Worm (Caenorhabditis elegans) whole organism, L1 larva: ENCODE data around the gene str-48.

Source experiments
- F16B12.6 ChIP-seq: fragments of 150-350 bp; optimal IDR thresholded peaks from 2 replicates; lab custom pipeline; 2014; ENCODE audit warnings: missing biosample characterization, missing genetic modification characterization
- aly-2 ChIP-seq: fragments of 150-350 bp; optimal IDR thresholded peaks from 2 replicates; lab custom pipeline; 2014; ENCODE audit warnings: missing biosample characterization, missing genetic modification characterization
- ama-1 ChIP-seq: fragments of 150-350 bp; optimal IDR thresholded peaks from 2 replicates; lab custom pipeline; 2014
- blmp-1 ChIP-seq: fragments of 150-350 bp; optimal IDR thresholded peaks from 2 replicates; lab custom pipeline; 2014; ENCODE audit warnings: missing biosample characterization, missing genetic modification characterization
- ceh-63 ChIP-seq: fragments of 200-800 bp; sonication (Bioruptor generic); optimal IDR thresholded peaks from 2 replicates; lab custom pipeline; 2018; ENCODE audit warnings: mild to moderate bottlenecking, missing genetic modification characterization, missing compliant biosample characterization
- ceh-8 ChIP-seq: fragments of 200-800 bp; sonication (Bioruptor generic); optimal IDR thresholded peaks from 2 replicates; lab custom pipeline; 2018; ENCODE audit warnings: mild to moderate bottlenecking, missing genetic modification characterization, moderate library complexity, missing compliant biosample characterization
- ceh-88 ChIP-seq: fragments of 200-800 bp; sonication (Bioruptor generic); IDR thresholded peaks from 2 replicates; pipeline ENCODE4 v1.3.6; 2022; ENCODE audit warnings: missing genetic modification characterization, missing compliant biosample characterization
- ceh-90 ChIP-seq: sonication (generic microtip); optimal IDR thresholded peaks from 2 replicates; lab custom pipeline; 2016; ENCODE audit warnings: missing genetic modification characterization, missing compliant biosample characterization
- dpl-1 ChIP-seq, 3 experiments: fragments of 150-350 bp in 2 of 3; sonication (generic microtip) in 1 of 3; optimal IDR thresholded peaks; 2 replicates each; lab custom pipeline; 2014 to 2017; ENCODE audit warnings: missing biosample characterization in 3 of 3, missing genetic modification characterization in 3 of 3, missing genetic modification reagents in 3 of 3
- efl-1 ChIP-seq, 4 experiments: fragments of 150-350 bp; optimal IDR thresholded peaks in 3 of 4; peaks in 1 of 4; 1 replicate in 1 of 4; 2 replicates in 3 of 4; lab custom pipeline; 2014; ENCODE audit warnings: missing biosample characterization in 2 of 4, missing genetic modification characterization in 2 of 4, missing genetic modification reagents in 2 of 4
- efl-3 ChIP-seq: fragments of 200-800 bp; sonication (Bioruptor generic); optimal IDR thresholded peaks from 2 replicates; lab custom pipeline; 2018; ENCODE audit warnings: mild to moderate bottlenecking, missing genetic modification characterization, missing compliant biosample characterization
- egl-27 ChIP-seq, 2 experiments: fragments of 150-350 bp in 1 of 2; sonication (generic microtip); optimal IDR thresholded peaks; 3 replicates each; lab custom pipeline; 2017 to 2018; ENCODE audit warnings: missing biosample characterization in 2 of 2, missing genetic modification characterization in 2 of 2, missing genetic modification reagents in 2 of 2
- elt-2 ChIP-seq: sonication (generic microtip); optimal IDR thresholded peaks from 2 replicates; lab custom pipeline; 2016; ENCODE audit warnings: missing genetic modification characterization, mild to moderate bottlenecking, inconsistent platforms, missing compliant biosample characterization, missing genetic modification reagents
- elt-3 ChIP-seq, 6 experiments: fragments of 150-350 bp in 1 of 6; sonication (generic microtip); optimal IDR thresholded peaks; 2 replicates each; lab custom pipeline; 2017 to 2018; ENCODE audit warnings: missing biosample characterization in 6 of 6, missing genetic modification characterization in 6 of 6, inconsistent platforms in 1 of 6
- fkh-10 ChIP-seq: sonication (generic microtip); optimal IDR thresholded peaks from 2 replicates; lab custom pipeline; 2017; ENCODE audit warnings: missing biosample characterization, missing genetic modification reagents, missing genetic modification characterization
- grh-1 ChIP-seq: fragments of 200-800 bp; sonication (Bioruptor generic); IDR thresholded peaks from 2 replicates; pipeline ENCODE4 v1.3.6; 2022; ENCODE audit warnings: missing genetic modification reagents, missing genetic modification characterization, missing compliant biosample characterization
- hlh-17 ChIP-seq: fragments of 200-800 bp; sonication (Bioruptor generic); optimal IDR thresholded peaks from 2 replicates; lab custom pipeline; 2018; ENCODE audit warnings: missing genetic modification characterization, mild to moderate bottlenecking, missing compliant biosample characterization, moderate library complexity, borderline replicate concordance
- hpl-2 ChIP-seq: fragments of 150-350 bp; optimal IDR thresholded peaks from 2 replicates; lab custom pipeline; 2014; ENCODE audit warnings: missing biosample characterization, missing genetic modification reagents, missing genetic modification characterization
- isw-1 ChIP-seq: fragments of 200-800 bp; sonication (Bioruptor generic); IDR thresholded peaks from 2 replicates; pipeline ENCODE4 v1.3.6; 2022; ENCODE audit warnings: missing genetic modification characterization, missing compliant biosample characterization
- jun-1 ChIP-seq: fragments of 150-350 bp; optimal IDR thresholded peaks from 2 replicates; lab custom pipeline; 2014; ENCODE audit warnings: missing biosample characterization, missing genetic modification reagents, missing genetic modification characterization
- lin-15B ChIP-seq: fragments of 150-350 bp; sonication (generic microtip); optimal IDR thresholded peaks from 3 replicates; lab custom pipeline; 2014; ENCODE audit warnings: missing biosample characterization, missing genetic modification characterization
- lin-39 ChIP-seq: fragments of 150-350 bp; optimal IDR thresholded peaks from 2 replicates; lab custom pipeline; 2014; ENCODE audit warnings: missing biosample characterization, missing genetic modification reagents, missing genetic modification characterization
- lir-3 ChIP-seq: sonication (generic microtip); optimal IDR thresholded peaks from 2 replicates; lab custom pipeline; 2016; ENCODE audit warnings: mild to moderate bottlenecking, missing genetic modification characterization, moderate library complexity, missing compliant biosample characterization; ENCODE audit not compliant: poor library complexity
- lsy-2 ChIP-seq, 2 experiments: fragments of 150-350 bp; optimal IDR thresholded peaks; 2 replicates each; lab custom pipeline; 2014; ENCODE audit warnings: missing biosample characterization in 2 of 2, missing genetic modification characterization in 2 of 2
- mab-9 ChIP-seq: fragments of 200-800 bp; sonication (Bioruptor generic); IDR thresholded peaks from 2 replicates; pipeline ENCODE4 v1.3.6; 2022; ENCODE audit warnings: missing genetic modification reagents, missing genetic modification characterization, missing compliant biosample characterization
- mdl-1 ChIP-seq, 2 experiments: fragments of 150-350 bp; optimal IDR thresholded peaks; 2 replicates each; lab custom pipeline; 2014 to 2017; ENCODE audit warnings: missing biosample characterization in 2 of 2, missing genetic modification characterization in 2 of 2, inconsistent platforms in 1 of 2
- mef-2 ChIP-seq: fragments of 150-350 bp; optimal IDR thresholded peaks from 2 replicates; lab custom pipeline; 2014; ENCODE audit warnings: missing biosample characterization, missing genetic modification characterization
- nhr-12 ChIP-seq: sonication (generic microtip); optimal IDR thresholded peaks from 2 replicates; lab custom pipeline; 2017; ENCODE audit warnings: missing biosample characterization, missing genetic modification characterization
- nhr-19 ChIP-seq: fragments of 200-800 bp; sonication (Bioruptor generic); conservative IDR thresholded peaks from 2 replicates; pipeline ENCODE4 v1.3.6; 2022; ENCODE audit warnings: missing genetic modification characterization, missing compliant biosample characterization
- nhr-20 ChIP-seq: sonication (generic microtip); optimal IDR thresholded peaks from 2 replicates; lab custom pipeline; 2016; ENCODE audit warnings: mild to moderate bottlenecking, missing genetic modification characterization, missing compliant biosample characterization
- nhr-28 ChIP-seq: fragments of 150-350 bp; optimal IDR thresholded peaks from 2 replicates; lab custom pipeline; 2014; ENCODE audit warnings: missing biosample characterization, missing genetic modification characterization
- nhr-47 ChIP-seq: sonication (generic microtip); optimal IDR thresholded peaks from 2 replicates; lab custom pipeline; 2016; ENCODE audit warnings: mild to moderate bottlenecking, missing genetic modification characterization, moderate library complexity, missing compliant biosample characterization
- nhr-76 ChIP-seq: sonication (generic microtip); optimal IDR thresholded peaks from 2 replicates; lab custom pipeline; 2017; ENCODE audit warnings: missing biosample characterization, missing genetic modification characterization
- skn-1 ChIP-seq: fragments of 150-350 bp; optimal IDR thresholded peaks from 2 replicates; lab custom pipeline; 2014; ENCODE audit warnings: missing biosample characterization, missing genetic modification characterization
- snpc-4 ChIP-seq: fragments of 150-350 bp; optimal IDR thresholded peaks from 2 replicates; lab custom pipeline; 2014; ENCODE audit warnings: missing biosample characterization, missing genetic modification characterization
- sox-4 ChIP-seq: sonication (generic microtip); optimal IDR thresholded peaks from 2 replicates; lab custom pipeline; 2016; ENCODE audit warnings: missing genetic modification characterization, missing compliant biosample characterization
- swsn-7 ChIP-seq: sonication (generic microtip); optimal IDR thresholded peaks from 2 replicates; lab custom pipeline; 2016; ENCODE audit warnings: missing genetic modification characterization, missing compliant biosample characterization
- tbx-2 ChIP-seq: sonication (generic microtip); optimal IDR thresholded peaks from 2 replicates; lab custom pipeline; 2016; ENCODE audit warnings: missing genetic modification characterization, missing compliant biosample characterization
- tlp-1 ChIP-seq: fragments of 150-350 bp; optimal IDR thresholded peaks from 2 replicates; lab custom pipeline; 2014; ENCODE audit warnings: missing biosample characterization, missing genetic modification characterization
- unc-130 ChIP-seq: fragments of 150-350 bp; optimal IDR thresholded peaks from 2 replicates; lab custom pipeline; 2017; ENCODE audit warnings: missing biosample characterization, missing genetic modification characterization, inconsistent platforms
- unc-30 ChIP-seq: sonication (generic microtip); optimal IDR thresholded peaks from 2 replicates; lab custom pipeline; 2017; ENCODE audit warnings: missing biosample characterization, missing genetic modification characterization
- unc-62 ChIP-seq: fragments of 150-350 bp; optimal IDR thresholded peaks from 2 replicates; lab custom pipeline; 2014; ENCODE audit warnings: missing biosample characterization, missing genetic modification reagents, missing genetic modification characterization
- xbp-1 ChIP-seq: sonication (generic microtip); optimal IDR thresholded peaks from 2 replicates; lab custom pipeline; 2016; ENCODE audit warnings: missing genetic modification characterization, missing compliant biosample characterization
- ztf-11 ChIP-seq, 2 experiments: sonication (generic microtip); optimal IDR thresholded peaks; 2 replicates each; lab custom pipeline; 2016 to 2017; ENCODE audit warnings: missing genetic modification characterization in 2 of 2, missing biosample characterization in 1 of 2, missing compliant biosample characterization in 1 of 2

str-48 gene

ce11 chrIV:7121313-7122055, at the start of gene str-48, which contains the start of gene C34D4.10:
TSS of gene str-48 (plus strand) at chrIV:7122005.
TSS of gene C34D4.10 (minus strand) at chrIV:7121413.
- TF ChIP-seq elt-2 (tag; lab: Kevin White, UChicago): no peak
- TF ChIP-seq ceh-88 (GFP tag; lab: Robert Waterston, UW): no peak
- TF ChIP-seq hpl-2 (GFP tag; lab: Kevin White, UChicago): no peak
- no peak for TF ChIP-seq fkh-10 (GFP tag; lab: Kevin White, UChicago)
- TF ChIP-seq blmp-1 (tag; lab: Kevin White, UChicago): no peak
- no peak for TF ChIP-seq nhr-20 (tag; lab: Kevin White, UChicago)
- no peak for TF ChIP-seq nhr-19 (GFP tag; lab: Robert Waterston, UW)
- no peak for TF ChIP-seq tbx-2 (tag; lab: Kevin White, UChicago)
- no peak for TF ChIP-seq elt-3 (tag; optimal IDR thresholded peaks at IDR 0.05; lab: Kevin White, UChicago)
- no peak for TF ChIP-seq ama-1 (lab: Kevin White, UChicago)
- no peak for TF ChIP-seq ceh-90 (tag; lab: Kevin White, UChicago)
- no peak for TF ChIP-seq unc-62
- TF ChIP-seq mdl-1 (tag; optimal IDR thresholded peaks at IDR 0.05; lab: Kevin White, UChicago): no peak
- no peak for TF ChIP-seq nhr-76
- TF ChIP-seq lsy-2 (tag; optimal IDR thresholded peaks at IDR 0.05; lab: Kevin White, UChicago): no peak
- no peak for TF ChIP-seq egl-27 (tag; optimal IDR thresholded peaks at IDR 0.05; lab: Kevin White, UChicago)
- TF ChIP-seq jun-1: no peak
- TF ChIP-seq lin-39: no peak
- no peak for TF ChIP-seq nhr-28 (tag; lab: Kevin White, UChicago)

ce11 chrIV:7072110-7072509, 49.7 kb upstream of the str-48 start, which contains the start of gene srg-48:
TSS of gene srg-48 (plus strand) at chrIV:7072410.
- TF ChIP-seq skn-1 (tag; lab: Kevin White, UChicago) (no peak), lin-15B (tag; lab: Kevin White, UChicago) (no peak), efl-3 (no peak), elt-3 (tag; optimal IDR thresholded peaks at IDR 0.05; lab: Kevin White, UChicago) (no peak), elt-2 (tag; lab: Kevin White, UChicago) (no peak), isw-1 (GFP tag; lab: Robert Waterston, UW) (no peak), tlp-1 (tag; lab: Kevin White, UChicago) (no peak), snpc-4 (tag; lab: Kevin White, UChicago) (no peak), lir-3 (no peak)
- TF ChIP-seq, all 84 proteins: peak for 0

- TF ChIP-seq tbx-2 (tag; lab: Kevin White, UChicago): no peak
- TF ChIP-seq grh-1 (GFP tag; lab: Robert Waterston, UW): no peak
- no peak for TF ChIP-seq nhr-12 (tag; lab: Kevin White, UChicago)
- no peak for TF ChIP-seq mdl-1 (tag; optimal IDR thresholded peaks at IDR 0.05; lab: Kevin White, UChicago)
- no peak for TF ChIP-seq lir-3
- TF ChIP-seq lin-15B (tag; lab: Kevin White, UChicago): no peak
- no peak for TF ChIP-seq nhr-28 (tag; lab: Kevin White, UChicago)
- no peak for TF ChIP-seq blmp-1 (tag; lab: Kevin White, UChicago)
- TF ChIP-seq mef-2 (tag; lab: Kevin White, UChicago): no peak
- no peak for TF ChIP-seq mab-9
- no peak for TF ChIP-seq swsn-7 (tag; lab: Kevin White, UChicago)
- TF ChIP-seq ztf-11 (tag; optimal IDR thresholded peaks at IDR 0.05; lab: Kevin White, UChicago): no peak
- no peak for TF ChIP-seq nhr-47 (tag; lab: Kevin White, UChicago)
- no peak for TF ChIP-seq sox-4 (tag; lab: Kevin White, UChicago)
- TF ChIP-seq ama-1 (lab: Kevin White, UChicago): no peak
Observed at ce11 chrIV:7075063-7075462, 46.7 kb upstream of the str-48 start, which contains the start of gene srg-50. TSS of gene srg-50 (minus strand) at chrIV:7075163.

- TF ChIP-seq unc-130: no peak
- no peak for TF ChIP-seq F16B12.6 (tag; lab: Kevin White, UChicago)
- no peak for TF ChIP-seq xbp-1 (tag; lab: Kevin White, UChicago)
- no peak for TF ChIP-seq lir-3
- no peak for TF ChIP-seq mdl-1 (tag; optimal IDR thresholded peaks at IDR 0.05; lab: Kevin White, UChicago)
- no peak for TF ChIP-seq tlp-1 (tag; lab: Kevin White, UChicago)
- no peak for TF ChIP-seq aly-2 (tag; lab: Kevin White, UChicago)
- TF ChIP-seq efl-1 (optimal IDR thresholded peaks at IDR 0.05; lab: Kevin White, UChicago): no peak
- TF ChIP-seq efl-1 (GFP tag; optimal IDR thresholded peaks at IDR 0.05 in 1 of 2; lab: Kevin White, UChicago): no peak
- no peak for TF ChIP-seq fkh-10 (GFP tag; lab: Kevin White, UChicago)
- no peak for TF ChIP-seq ceh-90 (tag; lab: Kevin White, UChicago)
- no peak for TF ChIP-seq ceh-63
- no peak for TF ChIP-seq ceh-8 (GFP tag; lab: Kevin White, UChicago)
- TF ChIP-seq unc-30 (tag; lab: Kevin White, UChicago): no peak
- no peak for TF ChIP-seq hlh-17 (GFP tag; lab: Kevin White, UChicago)
- no peak for TF ChIP-seq hpl-2 (GFP tag; lab: Kevin White, UChicago)
- TF ChIP-seq ama-1 (lab: Kevin White, UChicago): no peak
- no peak for TF ChIP-seq dpl-1 (GFP tag; optimal IDR thresholded peaks at IDR 0.05; lab: Kevin White, UChicago)
- no peak for TF ChIP-seq lsy-2 (tag; optimal IDR thresholded peaks at IDR 0.05; lab: Kevin White, UChicago)
- no peak for TF ChIP-seq nhr-12 (tag; lab: Kevin White, UChicago)
Observed at ce11 chrIV:7081214-7081613, 40.6 kb upstream of the str-48 start, which contains the start of gene Y43B11AR.1. TSS of gene Y43B11AR.1 (plus strand) at chrIV:7081514.
